Fruit fly (Drosophila melanogaster): ENCODE measurements around the gene pigeon.

pigeon gene

DNA sequence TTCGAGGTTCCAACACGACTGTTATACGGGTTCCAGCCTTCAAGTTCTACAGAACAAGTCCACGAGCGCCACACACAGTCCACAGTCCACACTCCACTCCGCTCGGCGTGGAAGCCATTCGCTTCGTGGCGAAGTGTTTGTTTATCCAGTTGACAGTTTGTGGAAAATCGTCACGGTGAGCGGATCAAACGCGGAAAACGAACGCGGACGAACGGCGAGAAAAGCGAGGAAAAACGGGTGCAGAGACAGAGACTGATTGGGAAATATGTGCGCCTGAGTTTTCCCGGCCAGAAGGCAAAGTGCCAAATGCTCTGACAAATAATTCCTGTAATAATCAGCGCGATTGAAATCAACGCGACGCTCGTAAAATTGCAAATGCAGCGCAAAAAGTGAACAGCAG is 4.4 kb downstream of the pigeon start, which contains the start of gene drl (continued):
- TF ChIP-seq CG14667 (GFP tag; IDR thresholded peaks at IDR 0.05) = no peak
- TF ChIP-seq CG17385 (GFP tag; optimal IDR thresholded peaks at IDR 0.05) = peak; percentile 28
- TF ChIP-seq chif (GFP tag; optimal IDR thresholded peaks at IDR 0.05) = peak in 1 of 2 experiments; percentile 39
- no peak for TF ChIP-seq psq (GFP tag; optimal IDR thresholded peaks at IDR 0.05)
- no peak for TF ChIP-seq CG4404 (GFP tag; IDR thresholded peaks at IDR 0.05)
- peak; percentile 29 for TF ChIP-seq kni (GFP tag; optimal IDR thresholded peaks at IDR 0.05)
- TF ChIP-seq CG11085 (GFP tag; IDR thresholded peaks at IDR 0.05) = no peak
- no peak for TF ChIP-seq sisA (GFP tag; IDR thresholded peaks at IDR 0.05)
- no peak for TF ChIP-seq CG7963 (GFP tag; IDR thresholded peaks at IDR 0.05; ENCODE audit: partially characterized antibody)
- TF ChIP-seq CG6683 (GFP tag; optimal IDR thresholded peaks at IDR 0.05) = no peak
- peak; percentile 62 for TF ChIP-seq tna (GFP tag; IDR thresholded peaks at IDR 0.05; ENCODE audit: partially characterized antibody)
- no peak for TF ChIP-seq Xbp1 (GFP tag; optimal IDR thresholded peaks at IDR 0.05)
- TF ChIP-seq Pdp1 (GFP tag; optimal IDR thresholded peaks at IDR 0.05) = peak in 1 of 2 experiments; percentile 3
- TF ChIP-seq Atf3 (GFP tag; optimal IDR thresholded peaks at IDR 0.05) = no peak
- no peak for TF ChIP-seq Poxn (GFP tag; IDR thresholded peaks at IDR 0.05)
- no peak for TF ChIP-seq CG10431 (GFP tag; optimal IDR thresholded peaks at IDR 0.05)
- peak; percentile 31 for TF ChIP-seq CHES-1-like (GFP tag; optimal IDR thresholded peaks at IDR 0.05)
- no peak for TF ChIP-seq CG1024 (GFP tag; IDR thresholded peaks at IDR 0.05)
- TF ChIP-seq amos (GFP tag; IDR thresholded peaks at IDR 0.05; ENCODE audit: partially characterized antibody) = peak; percentile 54
- TF ChIP-seq CG2678 (tag; optimal IDR thresholded peaks at IDR 0.05) = no peak
- peak; percentile 52 for TF ChIP-seq CG17912 (GFP tag; optimal IDR thresholded peaks at IDR 0.05)
- TF ChIP-seq C15 (GFP tag; IDR thresholded peaks at IDR 0.05) = no peak
- no peak for TF ChIP-seq Optix (GFP tag; IDR thresholded peaks at IDR 0.05)
- TF ChIP-seq CG18599 (GFP tag; optimal IDR thresholded peaks at IDR 0.05) = no peak
- peak in 1 of 2 experiments; percentile 58 for TF ChIP-seq insv (GFP tag; optimal IDR thresholded peaks at IDR 0.05)
- TF ChIP-seq CG10274 (GFP tag; optimal IDR thresholded peaks at IDR 0.05) = no peak
- TF ChIP-seq lab (GFP tag; optimal IDR thresholded peaks at IDR 0.05) = no peak
- peak; percentile 42 for TF ChIP-seq fd64A (GFP tag; optimal IDR thresholded peaks at IDR 0.05)
- peak; percentile 61 for TF ChIP-seq gro (GFP tag; optimal IDR thresholded peaks at IDR 0.05)
- TF ChIP-seq h (optimal IDR thresholded peaks at IDR 0.05) = no peak
- TF ChIP-seq caup (GFP tag; optimal IDR thresholded peaks at IDR 0.05; ENCODE audit: severe bottlenecking) = peak; percentile 16
- no peak for TF ChIP-seq emc (GFP tag; optimal IDR thresholded peaks at IDR 0.05)
- no peak for TF ChIP-seq Hsf (GFP tag; optimal IDR thresholded peaks at IDR 0.05)
- TF ChIP-seq Awh (GFP tag; IDR thresholded peaks at IDR 0.05) = peak; percentile 43; the same call in 1 of the 2 replicates
- peak; percentile 49 for TF ChIP-seq CG8924 (tag; optimal IDR thresholded peaks at IDR 0.05)
- TF ChIP-seq vfl (GFP tag; optimal IDR thresholded peaks at IDR 0.05) = no peak
- no peak for TF ChIP-seq CG2199 (GFP tag; IDR thresholded peaks at IDR 0.05)
- TF ChIP-seq unc-4 (GFP tag; IDR thresholded peaks at IDR 0.05; ENCODE audit: partially characterized antibody) = no peak
- TF ChIP-seq dan (GFP tag; IDR thresholded peaks at IDR 0.05) = no peak
- TF ChIP-seq CG6765 (GFP tag; optimal IDR thresholded peaks at IDR 0.05) = peak; percentile 34
- TF ChIP-seq MTF-1 (GFP tag; optimal IDR thresholded peaks at IDR 0.05; ENCODE audit: borderline replicate concordance) = peak; percentile 60
- TF ChIP-seq CG8290 (GFP tag; optimal IDR thresholded peaks at IDR 0.05) = peak; percentile 5
- TF ChIP-seq CG8290 (tag; optimal IDR thresholded peaks at IDR 0.05) = peak in 1 of 2 experiments; percentile 81
- TF ChIP-seq Ptx1 (GFP tag; IDR thresholded peaks at IDR 0.05) = no peak
- TF ChIP-seq CG14050 (GFP tag; IDR thresholded peaks at IDR 0.05) = no peak
- peak; percentile 10 for TF ChIP-seq stwl (tag; optimal IDR thresholded peaks at IDR 0.05)
- no peak for TF ChIP-seq Mrtf (GFP tag; IDR thresholded peaks at IDR 0.05)
- TF ChIP-seq slbo (GFP tag; IDR thresholded peaks at IDR 0.05) = no peak
- no peak for TF ChIP-seq tll (GFP tag; optimal IDR thresholded peaks at IDR 0.05)
- no peak for TF ChIP-seq ssp (GFP tag; IDR thresholded peaks at IDR 0.05)
- no peak for TF ChIP-seq CG4820 (GFP tag; optimal IDR thresholded peaks at IDR 0.05)
